Worm (Caenorhabditis elegans) whole organism, L3 larva: ENCODE results near the gene sru-18.
"Not testable (repeated sequence)": the region's sequence is repeated elsewhere in the genome, so short reads cannot be mapped to it uniquely, and the experiment has no call there.

Source experiments
- aly-2 ChIP-seq: fragments of 150-350 bp; optimal IDR thresholded peaks from 2 replicates; lab custom pipeline; 2014; ENCODE audit warnings: missing biosample characterization, missing genetic modification characterization
- egl-27 ChIP-seq: sonication (generic microtip); optimal IDR thresholded peaks from 4 replicates; lab custom pipeline; 2017; ENCODE audit warnings: missing biosample characterization, missing genetic modification reagents, missing genetic modification characterization
- lin-39 ChIP-seq: fragments of 150-350 bp; optimal IDR thresholded peaks from 2 replicates; lab custom pipeline; 2018; ENCODE audit warnings: missing biosample characterization, missing genetic modification reagents, missing genetic modification characterization
- mdl-1 ChIP-seq: fragments of 150-350 bp; optimal IDR thresholded peaks from 2 replicates; lab custom pipeline; 2014; ENCODE audit warnings: missing biosample characterization, missing genetic modification characterization
- nhr-25 ChIP-seq: sonication (generic microtip); optimal IDR thresholded peaks from 2 replicates; lab custom pipeline; 2017; ENCODE audit warnings: missing biosample characterization, missing genetic modification characterization
- pha-4 ChIP-seq: fragments of 150-350 bp; optimal IDR thresholded peaks from 2 replicates; lab custom pipeline; 2014; ENCODE audit warnings: missing biosample characterization, missing genetic modification reagents, missing genetic modification characterization
- tbx-2 ChIP-seq: sonication (generic microtip); optimal IDR thresholded peaks from 2 replicates; lab custom pipeline; 2016; ENCODE audit warnings: mild to moderate bottlenecking, missing genetic modification characterization, missing compliant biosample characterization
- unc-62 ChIP-seq: fragments of 150-350 bp; sonication (generic microtip); optimal IDR thresholded peaks from 4 replicates; lab custom pipeline; 2014; ENCODE audit warnings: missing biosample characterization, missing genetic modification reagents, missing genetic modification characterization
- ztf-11 ChIP-seq: fragments of 150-350 bp; optimal IDR thresholded peaks from 2 replicates; lab custom pipeline; 2014; ENCODE audit warnings: missing biosample characterization, missing genetic modification characterization

DNA sequence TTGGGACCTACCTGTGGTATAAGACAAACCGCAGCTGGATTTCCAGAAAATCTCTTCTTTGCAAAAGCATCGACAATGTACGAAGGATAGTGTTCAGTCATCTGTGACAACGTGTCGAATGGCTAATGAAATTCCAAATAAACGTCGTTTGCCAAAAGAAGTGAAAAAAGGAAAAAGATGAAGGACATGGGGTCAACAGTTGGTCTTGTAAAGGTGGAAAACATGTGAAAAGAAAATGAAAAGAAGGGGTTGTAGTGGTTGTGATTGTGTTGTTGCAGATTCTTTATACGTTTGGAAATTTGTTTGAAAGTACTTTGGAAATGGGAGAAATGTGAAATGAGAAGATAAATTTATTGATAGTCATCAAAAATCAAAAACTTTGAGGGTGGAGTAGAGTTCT lies 25.1 kb upstream of the sru-18 start, which contains the start of gene T04A11.1:
- TF ChIP-seq aly-2 (tag; lab: Kevin White, UChicago); pha-4; tbx-2; nhr-25; mdl-1 (tag; lab: Kevin White, UChicago); unc-62 (GFP tag; lab: Kevin White, UChicago); lin-39 (tag; lab: Kevin White, UChicago); egl-27 (tag; lab: Kevin White, UChicago); ztf-11: not testable (repeated sequence)
